Worm (Caenorhabditis elegans): ENCODE measurements around the gene R155.3.

The R155.3 gene

DNA sequence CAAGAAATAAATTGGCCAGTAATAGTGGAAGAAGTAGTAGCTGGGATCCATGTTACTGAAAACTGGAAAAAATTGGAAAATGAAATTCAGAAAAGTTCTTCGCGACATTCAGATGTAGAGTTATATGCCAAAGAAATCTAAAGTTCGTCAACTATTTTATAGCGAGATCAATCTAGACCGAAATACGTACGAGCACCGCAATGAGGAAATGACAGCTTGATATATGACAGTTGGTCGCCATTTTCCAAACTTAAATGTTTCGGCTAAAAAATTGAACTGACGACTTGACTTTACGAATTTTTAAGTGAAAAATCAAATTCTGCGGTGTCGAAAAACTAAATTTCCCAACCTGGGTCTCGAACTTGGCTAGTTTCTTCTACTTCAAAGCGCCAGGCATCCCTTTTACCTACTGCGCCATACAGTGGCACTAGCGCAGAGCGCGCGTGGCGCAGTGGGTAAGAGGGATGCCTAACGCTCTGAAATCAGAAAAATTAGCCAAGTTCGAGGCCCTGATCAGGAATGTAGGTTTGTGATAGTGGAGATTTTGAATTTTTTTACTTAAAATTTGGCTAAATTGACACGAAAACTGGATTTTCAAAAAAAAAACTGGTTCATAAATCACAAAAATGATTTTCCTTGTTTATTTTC lies 6.2 kb upstream of the R155.3 start, which contains the start of gene srd-66:
TSS of gene srd-66 (minus strand) at position 51 of the 648 bp plus-strand sequence.
- no peak for TF ChIP-seq nhr-129 (tag; optimal IDR thresholded peaks at IDR 0.05)
- no peak for TF ChIP-seq nhr-11 (tag; optimal IDR thresholded peaks at IDR 0.05)
- TF ChIP-seq ztf-1 (GFP tag; conservative IDR thresholded peaks at IDR 0.05) = no peak
- TF ChIP-seq mab-5 (tag; optimal IDR thresholded peaks at IDR 0.05) = no peak
- no peak for TF ChIP-seq sem-4 (tag; optimal IDR thresholded peaks at IDR 0.05)
- no peak for TF ChIP-seq mbf-1 (tag; optimal IDR thresholded peaks at IDR 0.05)
- no peak for TF ChIP-seq elt-1 (tag; optimal IDR thresholded peaks at IDR 0.05)
- TF ChIP-seq crh-2 (tag; optimal IDR thresholded peaks at IDR 0.05) = no peak
- no peak for TF ChIP-seq gmeb-1 (tag; optimal IDR thresholded peaks at IDR 0.05)
- no peak for TF ChIP-seq nhr-23 (tag; optimal IDR thresholded peaks at IDR 0.05)
- TF ChIP-seq ceh-16 (tag; optimal IDR thresholded peaks at IDR 0.05) = no peak
- TF ChIP-seq unc-55 (GFP tag; optimal IDR thresholded peaks at IDR 0.05) = no peak
- no peak for TF ChIP-seq nhr-77 (tag; optimal IDR thresholded peaks at IDR 0.05)
- no peak for TF ChIP-seq dmd-4 (tag; optimal IDR thresholded peaks at IDR 0.05)

DNA sequence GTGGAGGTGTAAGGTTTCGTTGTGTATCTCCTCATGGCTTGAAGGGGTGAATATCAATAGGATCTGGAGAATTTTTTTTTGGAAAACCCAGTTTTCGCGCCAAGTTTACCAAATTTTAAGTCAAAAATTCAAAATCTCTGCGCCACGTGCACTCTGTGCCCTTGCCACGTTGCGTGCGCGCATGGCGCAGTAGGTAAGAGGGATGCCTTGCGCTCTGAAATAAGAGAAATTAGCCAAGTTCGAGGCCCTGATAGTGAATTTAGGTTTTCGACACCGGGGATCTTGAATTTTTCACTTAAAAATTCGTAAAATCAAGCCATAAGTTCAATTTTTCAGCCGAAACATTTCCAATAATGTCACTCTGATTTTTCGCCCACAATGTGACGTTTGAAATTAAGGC lies 4.9 kb upstream of the R155.3 start:
- TF ChIP-seq egl-27 (tag; optimal IDR thresholded peaks at IDR 0.05) (no peak), sem-4 (tag; optimal IDR thresholded peaks at IDR 0.05) (no peak), R02D3.7 (tag; optimal IDR thresholded peaks at IDR 0.05) (no peak), ceh-16 (tag; optimal IDR thresholded peaks at IDR 0.05) (no peak)

DNA sequence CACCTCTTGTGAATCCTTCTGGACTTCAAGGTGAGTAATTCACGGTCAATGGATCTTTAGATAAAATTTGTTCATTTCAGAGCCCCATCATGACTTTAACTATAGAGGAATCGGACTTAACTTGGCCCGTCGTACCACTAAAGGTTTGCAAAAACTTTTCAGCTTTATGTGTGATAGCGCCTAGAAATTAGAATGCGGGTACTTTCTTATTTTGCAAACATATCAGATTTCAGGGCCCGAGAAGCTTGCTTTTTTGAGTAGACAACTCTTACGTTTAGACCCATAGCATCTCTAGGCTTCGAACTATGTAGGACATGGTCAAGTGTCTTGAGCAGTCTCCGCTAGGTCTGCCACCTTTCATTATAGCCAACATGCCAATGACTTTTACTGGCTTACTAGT lies 882 bp upstream of the R155.3 start:
- TF ChIP-seq unc-62 (GFP tag; optimal IDR thresholded peaks at IDR 0.05) = no peak
- TF ChIP-seq unc-55 (GFP tag; optimal IDR thresholded peaks at IDR 0.05) = no peak
- no peak for TF ChIP-seq ztf-11 (tag; optimal IDR thresholded peaks at IDR 0.05)
- TF ChIP-seq ztf-1 (GFP tag; conservative IDR thresholded peaks at IDR 0.05) = no peak
- no peak for TF ChIP-seq alr-1 (tag; optimal IDR thresholded peaks at IDR 0.05)
- no peak for TF ChIP-seq skn-1 (tag; optimal IDR thresholded peaks at IDR 0.05)
- TF ChIP-seq ZK546.5 (tag; optimal IDR thresholded peaks at IDR 0.05) = no peak
- no peak for TF ChIP-seq lsy-2 (tag; optimal IDR thresholded peaks at IDR 0.05)
- TF ChIP-seq ztf-4 (tag; optimal IDR thresholded peaks at IDR 0.05) = no peak
- TF ChIP-seq C34F6.9 (tag; optimal IDR thresholded peaks at IDR 0.05) = no peak
- no peak for TF ChIP-seq gmeb-1 (tag; optimal IDR thresholded peaks at IDR 0.05)
- TF ChIP-seq unc-39 (tag; optimal IDR thresholded peaks at IDR 0.05) = no peak
- no peak for TF ChIP-seq mbf-1 (tag; optimal IDR thresholded peaks at IDR 0.05)
- TF ChIP-seq egl-27 (tag; optimal IDR thresholded peaks at IDR 0.05) = no peak
- TF ChIP-seq aly-2 (tag; optimal IDR thresholded peaks at IDR 0.05) = no peak
- no peak for TF ChIP-seq lin-39 (tag; optimal IDR thresholded peaks at IDR 0.05)
- TF ChIP-seq sem-4 (tag; optimal IDR thresholded peaks at IDR 0.05) = no peak
- TF ChIP-seq fos-1 (tag; optimal IDR thresholded peaks at IDR 0.05) = no peak
- no peak for TF ChIP-seq R02D3.7 (tag; optimal IDR thresholded peaks at IDR 0.05)
- no peak for TF ChIP-seq ceh-16 (tag; optimal IDR thresholded peaks at IDR 0.05)

DNA sequence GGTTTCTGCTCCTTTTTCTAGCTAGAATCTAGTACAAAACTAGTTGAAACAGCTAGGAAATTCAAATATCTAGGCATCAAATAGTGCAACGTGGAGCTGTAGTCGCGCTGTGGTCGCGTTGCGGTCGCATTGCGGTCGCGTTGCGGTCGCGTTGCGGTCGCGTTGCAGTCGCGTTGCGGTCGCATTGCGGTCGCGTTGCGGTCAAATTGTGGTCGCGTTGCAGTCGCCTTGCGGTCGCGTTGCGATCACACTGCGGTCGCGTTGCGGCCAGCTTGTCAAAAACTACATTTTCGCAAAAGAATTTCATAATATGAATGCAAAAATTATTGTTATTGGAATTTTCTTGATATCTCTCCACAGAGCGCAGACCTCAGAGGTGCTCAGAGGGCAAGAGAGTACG lies 550 bp downstream of the R155.3 start:
- no peak for TF ChIP-seq ZK546.5 (tag; optimal IDR thresholded peaks at IDR 0.05)
- TF ChIP-seq gmeb-1 (tag; optimal IDR thresholded peaks at IDR 0.05) = no peak
- TF ChIP-seq egl-27 (tag; optimal IDR thresholded peaks at IDR 0.05) = no peak
- TF ChIP-seq nhr-21 (tag; optimal IDR thresholded peaks at IDR 0.05) = no peak
- no peak for TF ChIP-seq R02D3.7 (tag; optimal IDR thresholded peaks at IDR 0.05)
- no peak for TF ChIP-seq ztf-1 (GFP tag; conservative IDR thresholded peaks at IDR 0.05)
- TF ChIP-seq snpc-4 (tag; optimal IDR thresholded peaks at IDR 0.05) = no peak
- TF ChIP-seq sem-4 (tag; optimal IDR thresholded peaks at IDR 0.05) = no peak
- TF ChIP-seq nhr-11 (tag; optimal IDR thresholded peaks at IDR 0.05) = no peak
- TF ChIP-seq nhr-6 (tag; optimal IDR thresholded peaks at IDR 0.05) = no peak
- no peak for TF ChIP-seq sma-9 (GFP tag; optimal IDR thresholded peaks at IDR 0.05)
- TF ChIP-seq sma-9 (tag; optimal IDR thresholded peaks at IDR 0.05) = no peak
- TF ChIP-seq ceh-82 (tag; optimal IDR thresholded peaks at IDR 0.05) = no peak
- no peak for TF ChIP-seq nhr-237 (tag; optimal IDR thresholded peaks at IDR 0.05)
- no peak for TF ChIP-seq nhr-12 (tag; optimal IDR thresholded peaks at IDR 0.05)
- no peak for TF ChIP-seq mbf-1 (tag; optimal IDR thresholded peaks at IDR 0.05)
- TF ChIP-seq elt-1 (tag; optimal IDR thresholded peaks at IDR 0.05) = no peak
- TF ChIP-seq ztf-4 (tag; optimal IDR thresholded peaks at IDR 0.05) = no peak
- no peak for TF ChIP-seq skn-1 (tag; optimal IDR thresholded peaks at IDR 0.05)
- TF ChIP-seq fos-1 (tag; optimal IDR thresholded peaks at IDR 0.05) = no peak
- TF ChIP-seq Y55F3AM.14 (GFP tag; optimal IDR thresholded peaks at IDR 0.05) = no peak

Measured in whole organism, L2 larva.